Fruit fly (Drosophila melanogaster): ENCODE data around the gene CG46280.

The CG46280 gene

DNA sequence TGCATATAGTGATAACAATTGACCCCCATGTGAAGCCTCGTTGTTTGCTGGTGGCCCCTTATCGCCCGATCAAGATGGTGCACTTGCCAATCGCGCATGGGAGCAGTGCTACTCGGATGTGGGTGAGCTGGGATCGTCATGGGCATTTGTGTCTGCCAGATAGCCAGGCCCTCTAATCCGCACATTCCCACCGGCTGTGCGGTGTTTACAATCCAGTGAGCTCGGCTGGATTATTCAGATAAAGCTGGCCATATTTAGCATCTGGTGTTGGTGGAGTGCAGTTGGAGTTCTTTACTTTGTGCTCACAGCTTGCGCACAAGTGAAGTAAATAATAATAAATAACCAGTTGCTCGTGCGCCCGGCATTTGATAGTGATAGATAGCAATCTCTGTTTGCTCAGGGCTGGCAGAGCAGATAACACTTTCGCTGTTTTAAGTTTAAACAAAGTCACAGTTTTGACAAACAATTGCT lies 2.6 kb upstream of the CG46280 start (continued):
- no peak for TF ChIP-seq Oaz (GFP tag; IDR thresholded peaks at IDR 0.05)
- peak; percentile 3 for TF ChIP-seq CG8388 (GFP tag; optimal IDR thresholded peaks at IDR 0.05)
- peak; percentile 33; the same call in 1 of the 2 replicates for TF ChIP-seq chm (GFP tag; IDR thresholded peaks at IDR 0.05)
- no peak for TF ChIP-seq CG8089 (GFP tag; optimal IDR thresholded peaks at IDR 0.05)
- peak; percentile 30 for TF ChIP-seq CG10979 (tag; optimal IDR thresholded peaks at IDR 0.05)
- TF ChIP-seq CG12942 (GFP tag; optimal IDR thresholded peaks at IDR 0.05) = no peak
- TF ChIP-seq Camta (GFP tag; optimal IDR thresholded peaks at IDR 0.05) = peak; percentile 9
- no peak for TF ChIP-seq her (GFP tag; optimal IDR thresholded peaks at IDR 0.05)
- no peak for TF ChIP-seq CG4404 (GFP tag; IDR thresholded peaks at IDR 0.05)
- no peak for TF ChIP-seq CG15601 (tag; optimal IDR thresholded peaks at IDR 0.05)
- no peak for TF ChIP-seq CG3726 (GFP tag; IDR thresholded peaks at IDR 0.05)
- TF ChIP-seq chn (GFP tag; optimal IDR thresholded peaks at IDR 0.05) = no peak
- TF ChIP-seq CG17802 (tag; optimal IDR thresholded peaks at IDR 0.05) = no peak
- TF ChIP-seq CG7987 (GFP tag; optimal IDR thresholded peaks at IDR 0.05) = peak; percentile 77
- no peak for TF ChIP-seq Poxn (GFP tag; IDR thresholded peaks at IDR 0.05)
- no peak for TF ChIP-seq CG9817 (tag; optimal IDR thresholded peaks at IDR 0.05)
- no peak for TF ChIP-seq CG10654 (GFP tag; optimal IDR thresholded peaks at IDR 0.05)
- no peak for TF ChIP-seq ro (GFP tag; IDR thresholded peaks at IDR 0.05)
- no peak for TF ChIP-seq corto (GFP tag; optimal IDR thresholded peaks at IDR 0.05)
- no peak for TF ChIP-seq jigr1 (GFP tag; IDR thresholded peaks at IDR 0.05)
- TF ChIP-seq cas (GFP tag; IDR thresholded peaks at IDR 0.05) = no peak
- no peak for TF ChIP-seq z (GFP tag; IDR thresholded peaks at IDR 0.05)
- TF ChIP-seq HLH54F (GFP tag; optimal IDR thresholded peaks at IDR 0.05) = no peak
- TF ChIP-seq MBD-R2 (GFP tag; IDR thresholded peaks at IDR 0.05) = peak; percentile 23; the same call in 1 of the 2 replicates
- no peak for TF ChIP-seq mld (GFP tag; IDR thresholded peaks at IDR 0.05; ENCODE audit: partially characterized antibody)
- no peak for TF ChIP-seq fd102C (GFP tag; optimal IDR thresholded peaks at IDR 0.05)
- TF ChIP-seq D19B (GFP tag; optimal IDR thresholded peaks at IDR 0.05) = no peak
- TF ChIP-seq CG3163 (GFP tag; optimal IDR thresholded peaks at IDR 0.05) = no peak
- no peak for TF ChIP-seq jumu (GFP tag; optimal IDR thresholded peaks at IDR 0.05)
- no peak for TF ChIP-seq CG18262 (tag; optimal IDR thresholded peaks at IDR 0.05)
- no peak for TF ChIP-seq CG11085 (GFP tag; IDR thresholded peaks at IDR 0.05)
- peak; percentile 83 for TF ChIP-seq lab (GFP tag; optimal IDR thresholded peaks at IDR 0.05)
- no peak for TF ChIP-seq Mes4 (GFP tag; optimal IDR thresholded peaks at IDR 0.05)
- TF ChIP-seq Hr51 (GFP tag; optimal IDR thresholded peaks at IDR 0.05) = no peak
- no peak for TF ChIP-seq unc-4 (GFP tag; IDR thresholded peaks at IDR 0.05; ENCODE audit: partially characterized antibody)
- TF ChIP-seq CG3838 (GFP tag; optimal IDR thresholded peaks at IDR 0.05) = no peak
- TF ChIP-seq CG3407 (GFP tag; optimal IDR thresholded peaks at IDR 0.05) = peak; percentile 56
- peak; percentile 82 for TF ChIP-seq Med (GFP tag)
- no peak for TF ChIP-seq gcm2 (GFP tag; optimal IDR thresholded peaks at IDR 0.05)
- peak in 1 of 2 experiments; percentile 51 for TF ChIP-seq Hr78 (GFP tag; optimal IDR thresholded peaks at IDR 0.05)
- peak; percentile 12; the same call in 1 of the 2 replicates for TF ChIP-seq HLH3B (GFP tag; IDR thresholded peaks at IDR 0.05)
- no peak for TF ChIP-seq al (GFP tag; IDR thresholded peaks at IDR 0.05)
- TF ChIP-seq CG4328 (GFP tag; optimal IDR thresholded peaks at IDR 0.05) = peak; percentile 55
- TF ChIP-seq CG1233 (GFP tag; optimal IDR thresholded peaks at IDR 0.05) = peak; percentile 52
- no peak for TF ChIP-seq Atf-2 (GFP tag; optimal IDR thresholded peaks at IDR 0.05)
- no peak for TF ChIP-seq CoRest (tag; optimal IDR thresholded peaks at IDR 0.05)
- no peak for TF ChIP-seq Atf6 (GFP tag; IDR thresholded peaks at IDR 0.05)
- no peak for TF ChIP-seq prd (optimal IDR thresholded peaks at IDR 0.05)
- TF ChIP-seq prd (GFP tag; IDR thresholded peaks at IDR 0.05) = no peak
- TF ChIP-seq Antp (GFP tag; optimal IDR thresholded peaks at IDR 0.05) = no peak
- TF ChIP-seq CG43689 (GFP tag; IDR thresholded peaks at IDR 0.05) = no peak
- TF ChIP-seq B-H2 (GFP tag; optimal IDR thresholded peaks at IDR 0.05) = no peak

Data from whole organism, embryonic.